Worm (Caenorhabditis elegans): ENCODE data around the gene ubxn-2.
A peak's percentile ranks its signal among the peaks of the same experiment; 100 is the strongest.

ubxn-2 gene

ce11 chrIV:2712935-2713334 is 12.7 kb downstream of the ubxn-2 start, which contains the start of gene Y94H6A.12:
Gene Y94H6A.12, minus strand, starts transcription at chrIV:2713035.
- TF ChIP-seq grh-1 (GFP tag; IDR thresholded peaks at IDR 0.05) (no peak), nhr-19 (GFP tag; conservative IDR thresholded peaks at IDR 0.05) (no peak), unc-30 (tag; optimal IDR thresholded peaks at IDR 0.05) (no peak), dpl-1 (GFP tag; optimal IDR thresholded peaks at IDR 0.05) (no peak), rnt-1 (tag; optimal IDR thresholded peaks at IDR 0.05) (no peak), elt-2 (tag; optimal IDR thresholded peaks at IDR 0.05) (no peak), dsc-1 (tag; optimal IDR thresholded peaks at IDR 0.05) (no peak), unc-62 (GFP tag; optimal IDR thresholded peaks at IDR 0.05) (no peak), nhr-90 (tag; optimal IDR thresholded peaks at IDR 0.05; ENCODE audit: poor library complexity) (no peak), lin-13 (GFP tag; optimal IDR thresholded peaks at IDR 0.05) (no peak)

ce11 chrIV:2711122-2711669 is 14.4 kb downstream of the ubxn-2 start:
- no peak for TF ChIP-seq hlh-4 (tag; optimal IDR thresholded peaks at IDR 0.05)
- TF ChIP-seq lsy-2 (tag; optimal IDR thresholded peaks at IDR 0.05): peak in 1 of 2 experiments; percentile 16
- TF ChIP-seq nhr-71 (tag; optimal IDR thresholded peaks at IDR 0.05): peak; percentile 5
- no peak for TF ChIP-seq sox-4 (tag; optimal IDR thresholded peaks at IDR 0.05)
- TF ChIP-seq efl-3 (GFP tag; optimal IDR thresholded peaks at IDR 0.05): no peak
- no peak for TF ChIP-seq efl-1 (optimal IDR thresholded peaks at IDR 0.05)
- peak in 1 of 2 experiments; percentile 86 for TF ChIP-seq efl-1 (GFP tag; optimal IDR thresholded peaks at IDR 0.05 in 1 of 2)
- peak; percentile 16 for TF ChIP-seq elt-2 (tag; optimal IDR thresholded peaks at IDR 0.05)
- TF ChIP-seq sptf-1 (tag; optimal IDR thresholded peaks at IDR 0.05): no peak
- TF ChIP-seq sup-37 (GFP tag; optimal IDR thresholded peaks at IDR 0.05): no peak
- TF ChIP-seq hpl-2 (GFP tag; optimal IDR thresholded peaks at IDR 0.05): no peak
- TF ChIP-seq ces-1 (GFP tag; optimal IDR thresholded peaks at IDR 0.05): no peak
- no peak for TF ChIP-seq dsc-1 (tag; optimal IDR thresholded peaks at IDR 0.05)
- peak; percentile 93 for TF ChIP-seq skn-1 (tag; optimal IDR thresholded peaks at IDR 0.05)
- peak in 1 of 2 experiments; percentile 56 for TF ChIP-seq lin-35 (GFP tag; optimal IDR thresholded peaks at IDR 0.05)
- TF ChIP-seq grh-1 (GFP tag; IDR thresholded peaks at IDR 0.05): no peak

- TF ChIP-seq hlh-17 (GFP tag; optimal IDR thresholded peaks at IDR 0.05; ENCODE audit: borderline replicate concordance): no peak
- TF ChIP-seq zag-1 (tag; optimal IDR thresholded peaks at IDR 0.05): no peak
- no peak for TF ChIP-seq mdl-1 (tag; optimal IDR thresholded peaks at IDR 0.05)
- no peak for TF ChIP-seq lsy-2 (tag; optimal IDR thresholded peaks at IDR 0.05)
- no peak for TF ChIP-seq unc-98 (GFP tag; IDR thresholded peaks at IDR 0.05)
- no peak for TF ChIP-seq fkh-10 (GFP tag; optimal IDR thresholded peaks at IDR 0.05)
- TF ChIP-seq hlh-4 (tag; optimal IDR thresholded peaks at IDR 0.05): no peak
- no peak for TF ChIP-seq unc-62 (GFP tag; optimal IDR thresholded peaks at IDR 0.05)
- no peak for TF ChIP-seq aha-1 (tag; optimal IDR thresholded peaks at IDR 0.05)
- TF ChIP-seq mab-9 (GFP tag; IDR thresholded peaks at IDR 0.05): no peak
- no peak for TF ChIP-seq jun-1 (tag; optimal IDR thresholded peaks at IDR 0.05)
Measured at ce11 chrIV:2710203-2710935, 15.2 kb downstream of the ubxn-2 start, which contains the start of gene Y94H6A.10. Gene Y94H6A.10, minus strand, starts transcription at chrIV:2710666.

ce11 chrIV:2709590-2710201 is 15.9 kb downstream of the ubxn-2 start:
- TF ChIP-seq fkh-8 (tag; optimal IDR thresholded peaks at IDR 0.05) (no peak), elt-3 (tag; optimal IDR thresholded peaks at IDR 0.05) (no peak), ets-5 (GFP tag; IDR thresholded peaks at IDR 0.05) (no peak), sox-4 (tag; optimal IDR thresholded peaks at IDR 0.05) (no peak), C34B4.2 (tag; optimal IDR thresholded peaks at IDR 0.05) (no peak), nhr-71 (tag; optimal IDR thresholded peaks at IDR 0.05) (peak; percentile 23), tlp-1 (tag; optimal IDR thresholded peaks at IDR 0.05) (no peak), lsy-2 (tag; optimal IDR thresholded peaks at IDR 0.05) (peak in 1 of 2 experiments; percentile 5), fkh-4 (tag; optimal IDR thresholded peaks at IDR 0.05; ENCODE audit: borderline replicate concordance) (no peak), lin-35 (GFP tag; optimal IDR thresholded peaks at IDR 0.05) (peak in 1 of 2 experiments; percentile 18), elt-2 (tag; optimal IDR thresholded peaks at IDR 0.05) (peak; percentile 45), efl-3 (GFP tag; optimal IDR thresholded peaks at IDR 0.05) (no peak), lin-39 (tag; optimal IDR thresholded peaks at IDR 0.05) (no peak), ceh-63 (GFP tag; optimal IDR thresholded peaks at IDR 0.05) (no peak), dsc-1 (tag; optimal IDR thresholded peaks at IDR 0.05) (no peak), nhr-85 (tag) (no peak), ama-1 (optimal IDR thresholded peaks at IDR 0.05) (no peak), nhr-76 (tag; optimal IDR thresholded peaks at IDR 0.05) (no peak), skn-1 (tag; optimal IDR thresholded peaks at IDR 0.05) (peak; percentile 1), unc-62 (GFP tag; optimal IDR thresholded peaks at IDR 0.05) (no peak), ceh-8 (GFP tag; optimal IDR thresholded peaks at IDR 0.05) (no peak), mep-1 (tag; optimal IDR thresholded peaks at IDR 0.05) (peak; percentile 12)

Data from whole organism, L1 larva.